Worm (Caenorhabditis elegans) whole organism, mixed stage, embryonic: ENCODE measurements around the gene Y37D8A.4.

ENCODE experiments used
- lsy-2 ChIP-seq: fragments of 150-350 bp; optimal IDR thresholded peaks from 2 replicates; lab custom pipeline; 2014; ENCODE audit warnings: missing biosample characterization, missing genetic modification characterization
- mls-2 ChIP-seq: sonication (generic microtip); optimal IDR thresholded peaks from 2 replicates; lab custom pipeline; 2016; ENCODE audit warnings: mild to moderate bottlenecking, missing genetic modification characterization, moderate library complexity, missing compliant biosample characterization
- snpc-4 ChIP-seq: fragments of 150-350 bp; optimal IDR thresholded peaks from 2 replicates; lab custom pipeline; 2014; ENCODE audit warnings: missing biosample characterization, missing genetic modification characterization

DNA sequence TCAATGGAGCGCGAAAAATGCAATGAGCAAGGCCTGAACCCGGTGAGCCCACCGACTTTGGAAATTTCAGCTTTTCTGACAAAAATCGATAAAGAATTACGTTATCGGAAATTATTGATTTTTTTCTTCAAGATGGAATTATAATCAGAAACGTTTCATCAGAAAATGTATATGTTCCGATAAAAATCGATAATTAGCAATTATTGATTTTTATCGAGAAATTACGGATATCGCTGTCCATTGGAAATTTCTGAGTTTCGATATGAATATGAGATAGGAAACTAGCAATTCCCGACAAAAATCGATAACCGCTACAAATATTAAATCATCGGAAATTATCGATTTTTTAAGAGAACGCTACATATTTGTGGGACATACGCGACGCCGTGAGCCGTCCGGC, 44.6 kb downstream of the Y37D8A.4 start:
- TF ChIP-seq snpc-4 (tag; lab: Kevin White, UChicago) (no peak), lsy-2 (tag; lab: Kevin White, UChicago) (no peak), mls-2 (tag; lab: Kevin White, UChicago) (no peak)
